Fruit fly (Drosophila melanogaster): ENCODE measurements around the gene CG15731.

CG15731 gene

DNA sequence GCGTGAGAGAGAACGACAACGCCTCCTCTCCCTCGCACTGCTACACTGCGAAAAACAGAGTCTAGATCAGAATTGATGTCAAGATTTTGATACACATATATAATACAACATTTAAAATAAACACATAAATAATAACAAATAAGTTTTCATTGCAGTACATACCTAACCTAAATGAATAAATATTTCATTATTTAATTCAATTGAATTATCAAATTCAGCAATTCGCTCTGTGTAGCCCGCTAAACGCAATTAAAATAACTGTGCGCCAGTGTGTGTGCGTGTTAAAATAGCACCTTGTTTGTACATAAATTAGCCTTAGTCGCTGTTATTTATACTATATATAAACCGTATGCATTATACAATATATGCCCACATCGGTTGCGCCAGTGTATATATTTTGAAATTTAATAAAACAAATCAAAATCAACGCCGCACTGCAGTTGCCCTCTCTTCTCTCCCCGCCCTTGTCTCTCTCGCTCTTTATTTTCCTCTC lies 14.7 kb upstream of the CG15731 start (continued):
- TF ChIP-seq CG17328 (GFP tag; IDR thresholded peaks at IDR 0.05), result peak; percentile 93
- TF ChIP-seq Lhr (GFP tag; optimal IDR thresholded peaks at IDR 0.05), result peak; percentile 60
- peak; percentile 79 for TF ChIP-seq CG15696 (tag; optimal IDR thresholded peaks at IDR 0.05)
- peak; percentile 70 for TF ChIP-seq zfh2 (GFP tag; optimal IDR thresholded peaks at IDR 0.05)
- peak; percentile 94 for TF ChIP-seq CG32772 (GFP tag; IDR thresholded peaks at IDR 0.05)
- peak in 1 of 2 experiments; percentile 53 for TF ChIP-seq crp (GFP tag; optimal IDR thresholded peaks at IDR 0.05)
- peak; percentile 10 for TF ChIP-seq CG17186 (GFP tag; optimal IDR thresholded peaks at IDR 0.05)
- TF ChIP-seq gt (GFP tag; IDR thresholded peaks at IDR 0.05), result peak; percentile 70
- TF ChIP-seq Lpt (GFP tag; optimal IDR thresholded peaks at IDR 0.05), result no peak

DNA sequence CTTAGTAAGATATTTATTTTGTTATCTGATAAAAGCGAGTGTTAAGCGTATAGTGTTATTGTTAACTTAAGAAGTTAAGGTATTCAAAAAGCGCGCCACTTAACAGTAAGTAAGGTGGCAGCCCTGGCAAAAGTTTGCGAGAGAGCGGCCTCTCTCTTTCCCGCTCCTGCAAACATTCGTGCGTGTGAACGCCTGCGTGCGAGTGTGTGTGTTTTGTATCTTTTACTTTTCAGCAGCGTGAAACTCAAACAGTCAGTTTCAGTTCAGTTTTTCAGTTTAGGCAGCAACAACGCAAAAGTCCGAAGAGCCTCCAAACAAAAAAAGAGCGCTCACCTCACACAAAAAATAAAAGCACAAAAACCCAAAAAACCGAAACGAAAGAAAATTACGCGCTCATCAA lies 13.8 kb upstream of the CG15731 start:
- TF ChIP-seq pzg (GFP tag; optimal IDR thresholded peaks at IDR 0.05) (peak; percentile 12), croc (GFP tag; conservative IDR thresholded peaks at IDR 0.05) (no peak), CG1603 (tag; optimal IDR thresholded peaks at IDR 0.05) (no peak), chinmo (GFP tag; IDR thresholded peaks at IDR 0.05; ENCODE audit: partially characterized antibody) (0 out of 4 replicates have a peak, but pooled peaks have one; percentile 59), Dp (GFP tag; optimal IDR thresholded peaks at IDR 0.05) (peak; percentile 65), E2f2 (GFP tag; IDR thresholded peaks at IDR 0.05) (peak; percentile 82), ind (GFP tag; optimal IDR thresholded peaks at IDR 0.05) (no peak), ci (GFP tag; IDR thresholded peaks at IDR 0.05) (0 out of 3 replicates have a peak, but pooled peaks have one; percentile 45), CG34376 (GFP tag; optimal IDR thresholded peaks at IDR 0.05) (peak; percentile 2), NFAT (GFP tag; IDR thresholded peaks at IDR 0.05) (peak; percentile 32; the same call in 1 of the 2 replicates), Rfx (GFP tag; IDR thresholded peaks at IDR 0.05) (peak; percentile 19; the same call in 1 of the 2 replicates), CG34422 (GFP tag; IDR thresholded peaks at IDR 0.05) (peak; percentile 38; the same call in 1 of the 3 replicates), CG10543 (GFP tag; optimal IDR thresholded peaks at IDR 0.05) (peak; percentile 18), rib (GFP tag; IDR thresholded peaks at IDR 0.05) (peak; percentile 39; the same call in 1 of the 2 replicates), cg (GFP tag; optimal IDR thresholded peaks at IDR 0.05) (peak; percentile 49), Nf-YC (tag; optimal IDR thresholded peaks at IDR 0.05) (peak; percentile 0), org-1 (GFP tag; optimal IDR thresholded peaks at IDR 0.05) (no peak), Jarid2 (GFP tag; optimal IDR thresholded peaks at IDR 0.05) (peak; percentile 43), caup (GFP tag; optimal IDR thresholded peaks at IDR 0.05; ENCODE audit: severe bottlenecking) (peak; percentile 3), CG3847 (GFP tag; IDR thresholded peaks at IDR 0.05) (0 out of 2 replicates have a peak, but pooled peaks have one; percentile 33), ewg (GFP tag; optimal IDR thresholded peaks at IDR 0.05) (peak; percentile 57), CG10462 (GFP tag; optimal IDR thresholded peaks at IDR 0.05) (no peak), ap (GFP tag; IDR thresholded peaks at IDR 0.05) (no peak), Bgb (GFP tag; IDR thresholded peaks at IDR 0.05; ENCODE audit: partially characterized antibody) (peak; percentile 34; the same call in 1 of the 2 replicates), CG32767 (GFP tag; IDR thresholded peaks at IDR 0.05) (no peak), CG13287 (GFP tag; IDR thresholded peaks at IDR 0.05; ENCODE audit: partially characterized antibody) (peak; percentile 24; the same call in 1 of the 2 replicates), CG3163 (GFP tag; optimal IDR thresholded peaks at IDR 0.05) (peak; percentile 29), Trl (optimal IDR thresholded peaks at IDR 0.05) (peak; percentile 73 to 75), Trl (GFP tag; optimal IDR thresholded peaks at IDR 0.05) (no peak), aop (GFP tag; IDR thresholded peaks at IDR 0.05) (no peak), sqz (GFP tag; optimal IDR thresholded peaks at IDR 0.05) (peak; percentile 11), sens (GFP tag) (peak; percentile 16), Med (GFP tag) (peak; percentile 75), CG2120 (GFP tag; optimal IDR thresholded peaks at IDR 0.05) (no peak), sr (GFP tag; IDR thresholded peaks at IDR 0.05) (no peak), CG11504 (tag; optimal IDR thresholded peaks at IDR 0.05) (no peak), hkb (optimal IDR thresholded peaks at IDR 0.05) (no peak), hkb (GFP tag; IDR thresholded peaks at IDR 0.05) (no peak), CG14667 (GFP tag; IDR thresholded peaks at IDR 0.05) (no peak), lab (GFP tag; optimal IDR thresholded peaks at IDR 0.05) (peak; percentile 15), CG13624 (GFP tag; optimal IDR thresholded peaks at IDR 0.05) (peak; percentile 30)
